Fruit fly (Drosophila melanogaster) whole organism, embryonic: ENCODE measurements around the gene BCAS2.
A peak's percentile ranks its signal among the peaks of the same experiment; 100 is the strongest.

Experiments
- ATbp ChIP-seq: fragments of 200-800 bp; sonication (Bioruptor generic); optimal IDR thresholded peaks from 2 replicates; lab custom pipeline; 2017; ENCODE audit warnings: missing biosample characterization, mild to moderate bottlenecking, missing genetic modification characterization, missing genetic modification reagents
- Asciz ChIP-seq: fragments of 200-800 bp; sonication (Bioruptor generic); optimal IDR thresholded peaks from 2 replicates; lab custom pipeline; 2017; ENCODE audit warnings: missing biosample characterization, mild to moderate bottlenecking, missing genetic modification characterization, missing genetic modification reagents
- CG10543 ChIP-seq: fragments of 200-800 bp; sonication (Bioruptor generic); optimal IDR thresholded peaks from 3 replicates; lab custom pipeline; 2017; ENCODE audit warnings: missing biosample characterization, mild to moderate bottlenecking, missing genetic modification characterization, moderate library complexity
- CG10654 ChIP-seq: fragments of 200-800 bp; sonication (Bioruptor generic); optimal IDR thresholded peaks from 2 replicates; lab custom pipeline; 2016; ENCODE audit warnings: missing biosample characterization, missing genetic modification characterization
- CG12219 ChIP-seq: fragments of 200-800 bp; sonication (Bioruptor generic); optimal IDR thresholded peaks from 3 replicates; lab custom pipeline; 2018; ENCODE audit warnings: missing biosample characterization, mild to moderate bottlenecking, missing genetic modification characterization
- CG1233 ChIP-seq: fragments of 200-800 bp; sonication (Bioruptor generic); optimal IDR thresholded peaks from 4 replicates; lab custom pipeline; 2018; ENCODE audit warnings: missing biosample characterization, mild to moderate bottlenecking, missing genetic modification characterization
- CG13296 ChIP-seq: fragments of 200-800 bp; sonication (Bioruptor generic); optimal IDR thresholded peaks from 3 replicates; lab custom pipeline; 2018; ENCODE audit warnings: missing biosample characterization, mild to moderate bottlenecking, missing genetic modification characterization
- CG13424 ChIP-seq: fragments of 200-800 bp; sonication (Bioruptor generic); optimal IDR thresholded peaks from 2 replicates; lab custom pipeline; 2019; ENCODE audit warnings: missing biosample characterization, mild to moderate bottlenecking, missing genetic modification characterization, moderate library complexity
- CG1529 ChIP-seq: fragments of 200-800 bp; sonication (Bioruptor generic); optimal IDR thresholded peaks from 3 replicates; lab custom pipeline; 2018; ENCODE audit warnings: missing biosample characterization, missing genetic modification characterization
- CG15479 ChIP-seq: fragments of 200-800 bp; sonication (Bioruptor generic); optimal IDR thresholded peaks from 3 replicates; lab custom pipeline; 2019; ENCODE audit warnings: missing biosample characterization, mild to moderate bottlenecking, missing genetic modification characterization, moderate library complexity
- CG15601 ChIP-seq: fragments of 200-800 bp; sonication (Bioruptor generic); optimal IDR thresholded peaks from 3 replicates; lab custom pipeline; 2019; ENCODE audit warnings: missing biosample characterization, mild to moderate bottlenecking, missing genetic modification characterization, moderate library complexity
- CG16815 ChIP-seq: fragments of 200-800 bp; sonication (Bioruptor generic); optimal IDR thresholded peaks from 3 replicates; lab custom pipeline; 2017; ENCODE audit warnings: missing biosample characterization, mild to moderate bottlenecking, missing genetic modification characterization
- CG18262 ChIP-seq: fragments of 200-800 bp; optimal IDR thresholded peaks from 3 replicates; lab custom pipeline; 2019; ENCODE audit warnings: missing biosample characterization, mild to moderate bottlenecking, missing genetic modification characterization, moderate library complexity
- CG2202 ChIP-seq: fragments of 200-800 bp; sonication (Bioruptor generic); optimal IDR thresholded peaks from 2 replicates; lab custom pipeline; 2018; ENCODE audit warnings: missing biosample characterization, mild to moderate bottlenecking, missing genetic modification characterization
- CG31441 ChIP-seq: fragments of 200-800 bp; sonication (Bioruptor generic); IDR thresholded peaks from 2 replicates; pipeline ENCODE4 v1.3.6; 2022; ENCODE audit warnings: missing biosample characterization, missing genetic modification characterization
- CG33557 ChIP-seq: fragments of 200-800 bp; sonication (Bioruptor generic); optimal IDR thresholded peaks from 2 replicates; lab custom pipeline; 2019; ENCODE audit warnings: missing biosample characterization, mild to moderate bottlenecking, missing genetic modification characterization, moderate library complexity
- CG6813 ChIP-seq: fragments of 200-800 bp; sonication (Bioruptor generic); optimal IDR thresholded peaks from 2 replicates; lab custom pipeline; 2017; ENCODE audit warnings: missing biosample characterization, missing genetic modification characterization, mild to moderate bottlenecking, moderate library complexity, missing genetic modification reagents
- CG8290 ChIP-seq, 3 experiments: fragments of 200-800 bp; sonication (Bioruptor generic); optimal IDR thresholded peaks; 2 replicates each; lab custom pipeline; 2016 to 2019; ENCODE audit warnings: missing biosample characterization in 3 of 3, missing genetic modification characterization in 3 of 3, mild to moderate bottlenecking in 2 of 3, moderate library complexity in 1 of 3
- CoRest ChIP-seq: fragments of 200-800 bp; sonication (Bioruptor generic); optimal IDR thresholded peaks from 3 replicates; lab custom pipeline; 2018; ENCODE audit warnings: missing biosample characterization, mild to moderate bottlenecking, missing genetic modification characterization, moderate library complexity
- Dbx ChIP-seq: fragments of 200-800 bp; sonication (Bioruptor generic); IDR thresholded peaks from 3 replicates; pipeline ENCODE4 v1.3.6; 2022; ENCODE audit warnings: missing biosample characterization, missing genetic modification characterization
- E2f2 ChIP-seq: fragments of 200-800 bp; sonication (Bioruptor generic); IDR thresholded peaks from 2 replicates; pipeline ENCODE4 v1.3.6; 2022; ENCODE audit warnings: missing biosample characterization, missing genetic modification characterization
- Fer1 ChIP-seq: fragments of 200-800 bp; sonication (Bioruptor generic); optimal IDR thresholded peaks from 2 replicates; lab custom pipeline; 2017; ENCODE audit warnings: missing biosample characterization, mild to moderate bottlenecking, missing genetic modification characterization
- GATAe ChIP-seq: fragments of 200-800 bp; sonication (Bioruptor generic); conservative IDR thresholded peaks from 2 replicates; pipeline ENCODE4 v1.3.6; 2022; ENCODE audit warnings: missing biosample characterization, missing genetic modification characterization
- HLH3B ChIP-seq: fragments of 200-800 bp; sonication (Bioruptor generic); IDR thresholded peaks from 2 replicates; pipeline ENCODE4 v1.3.6; 2022; ENCODE audit warnings: missing biosample characterization, missing genetic modification characterization
- Hey ChIP-seq: fragments of 200-800 bp; sonication (Bioruptor generic); optimal IDR thresholded peaks from 3 replicates; lab custom pipeline; 2018; ENCODE audit warnings: missing biosample characterization, mild to moderate bottlenecking, missing genetic modification characterization
- HmgZ ChIP-seq: fragments of 200-800 bp; sonication (Bioruptor generic); optimal IDR thresholded peaks from 2 replicates; lab custom pipeline; 2018; ENCODE audit warnings: missing biosample characterization, mild to moderate bottlenecking, missing genetic modification characterization
- Med ChIP-seq: fragments of 200-800 bp; sonication (Bioruptor generic); peaks from one replicate; lab custom pipeline; 2016; ENCODE audit warnings: missing biosample characterization, missing genetic modification characterization, mild to moderate bottlenecking, inconsistent platforms, moderate library complexity
- PHDP ChIP-seq: fragments of 200-800 bp; sonication (Bioruptor generic); optimal IDR thresholded peaks from 3 replicates; lab custom pipeline; 2018; ENCODE audit warnings: missing biosample characterization, mild to moderate bottlenecking, missing genetic modification characterization, moderate library complexity
- Ptx1 ChIP-seq: fragments of 200-800 bp; sonication (Bioruptor generic); IDR thresholded peaks from 2 replicates; pipeline ENCODE4 v1.3.6; 2022; ENCODE audit warnings: missing biosample characterization, missing genetic modification characterization
- ara ChIP-seq: fragments of 200-800 bp; sonication (Bioruptor generic); IDR thresholded peaks from 2 replicates; pipeline ENCODE4 v1.3.6; 2022; ENCODE audit warnings: missing biosample characterization, missing genetic modification characterization
- bsh ChIP-seq, 2 experiments: fragments of 200-800 bp; sonication (Bioruptor generic); optimal IDR thresholded peaks; 2 replicates each; lab custom pipeline; 2017 to 2018; ENCODE audit warnings: mild to moderate bottlenecking in 2 of 2, missing biosample characterization in 2 of 2, missing genetic modification characterization in 2 of 2, moderate library complexity in 1 of 2
- cwo ChIP-seq: fragments of 200-800 bp; sonication (Bioruptor generic); optimal IDR thresholded peaks from 3 replicates; lab custom pipeline; 2017; ENCODE audit warnings: missing biosample characterization, missing genetic modification characterization, mild to moderate bottlenecking, moderate library complexity, missing genetic modification reagents
- exex ChIP-seq: fragments of 200-800 bp; sonication (Bioruptor generic); optimal IDR thresholded peaks from 4 replicates; lab custom pipeline; 2018; ENCODE audit warnings: missing biosample characterization, mild to moderate bottlenecking, missing genetic modification characterization, moderate library complexity
- gem ChIP-seq: fragments of 200-800 bp; sonication (Bioruptor generic); optimal IDR thresholded peaks from 2 replicates; lab custom pipeline; 2019; ENCODE audit warnings: missing biosample characterization, mild to moderate bottlenecking, missing genetic modification characterization, moderate library complexity
- ken ChIP-seq: fragments of 200-800 bp; sonication (Bioruptor generic); IDR thresholded peaks from 3 replicates; pipeline ENCODE4 v1.3.6; 2022; ENCODE audit warnings: missing biosample characterization, missing genetic modification characterization
- kni ChIP-seq: fragments of 200-800 bp; sonication (Bioruptor generic); optimal IDR thresholded peaks from 3 replicates; lab custom pipeline; 2017; ENCODE audit warnings: mild to moderate bottlenecking, missing biosample characterization, missing genetic modification reagents, missing genetic modification characterization
- maf-S ChIP-seq: fragments of 200-800 bp; sonication (Bioruptor generic); optimal IDR thresholded peaks from 2 replicates; lab custom pipeline; 2016; ENCODE audit warnings: missing biosample characterization, missing genetic modification characterization
- nerfin-1 ChIP-seq: fragments of 200-800 bp; sonication (Bioruptor generic); optimal IDR thresholded peaks from 3 replicates; lab custom pipeline; 2019; ENCODE audit warnings: missing biosample characterization, mild to moderate bottlenecking, missing genetic modification characterization, moderate library complexity
- odd ChIP-seq: fragments of 200-800 bp; sonication (Bioruptor generic); optimal IDR thresholded peaks from 2 replicates; lab custom pipeline; 2017; ENCODE audit warnings: missing biosample characterization, mild to moderate bottlenecking, missing genetic modification characterization
- onecut ChIP-seq: fragments of 200-800 bp; sonication (Bioruptor generic); IDR thresholded peaks from 2 replicates; pipeline ENCODE4 v1.3.6; 2022; ENCODE audit warnings: missing biosample characterization, missing genetic modification characterization
- sd ChIP-seq: fragments of 200-800 bp; sonication (Bioruptor generic); optimal IDR thresholded peaks from 3 replicates; lab custom pipeline; 2018; ENCODE audit warnings: missing biosample characterization, mild to moderate bottlenecking, missing genetic modification characterization, moderate library complexity
- sim ChIP-seq: fragments of 200-800 bp; sonication (Bioruptor generic); IDR thresholded peaks from 2 replicates; pipeline ENCODE4 v1.3.6; 2022; ENCODE audit warnings: missing biosample characterization, missing genetic modification characterization
- slou ChIP-seq: fragments of 200-800 bp; sonication (Bioruptor generic); optimal IDR thresholded peaks from 3 replicates; lab custom pipeline; 2016; ENCODE audit warnings: missing biosample characterization, missing genetic modification characterization
- slp2 ChIP-seq: fragments of 200-800 bp; sonication (Bioruptor generic); optimal IDR thresholded peaks from 2 replicates; lab custom pipeline; 2016; ENCODE audit warnings: missing biosample characterization, missing genetic modification characterization
- sr ChIP-seq: fragments of 200-800 bp; sonication (Bioruptor generic); IDR thresholded peaks from 3 replicates; pipeline ENCODE4 v1.3.6; 2022; ENCODE audit warnings: missing biosample characterization, missing genetic modification characterization
- unpg ChIP-seq: fragments of 200-800 bp; sonication (Bioruptor generic); optimal IDR thresholded peaks from 3 replicates; lab custom pipeline; 2018; ENCODE audit warnings: missing biosample characterization, mild to moderate bottlenecking, missing genetic modification characterization, moderate library complexity
- wek ChIP-seq: fragments of 200-800 bp; sonication (Bioruptor generic); optimal IDR thresholded peaks from 3 replicates; lab custom pipeline; 2018; ENCODE audit warnings: missing biosample characterization, mild to moderate bottlenecking, missing genetic modification characterization, moderate library complexity
- z ChIP-seq: fragments of 200-800 bp; sonication (Bioruptor generic); IDR thresholded peaks from 3 replicates; pipeline ENCODE4 v1.3.6; 2022; ENCODE audit warnings: missing biosample characterization, missing genetic modification characterization

Gene BCAS2

DNA sequence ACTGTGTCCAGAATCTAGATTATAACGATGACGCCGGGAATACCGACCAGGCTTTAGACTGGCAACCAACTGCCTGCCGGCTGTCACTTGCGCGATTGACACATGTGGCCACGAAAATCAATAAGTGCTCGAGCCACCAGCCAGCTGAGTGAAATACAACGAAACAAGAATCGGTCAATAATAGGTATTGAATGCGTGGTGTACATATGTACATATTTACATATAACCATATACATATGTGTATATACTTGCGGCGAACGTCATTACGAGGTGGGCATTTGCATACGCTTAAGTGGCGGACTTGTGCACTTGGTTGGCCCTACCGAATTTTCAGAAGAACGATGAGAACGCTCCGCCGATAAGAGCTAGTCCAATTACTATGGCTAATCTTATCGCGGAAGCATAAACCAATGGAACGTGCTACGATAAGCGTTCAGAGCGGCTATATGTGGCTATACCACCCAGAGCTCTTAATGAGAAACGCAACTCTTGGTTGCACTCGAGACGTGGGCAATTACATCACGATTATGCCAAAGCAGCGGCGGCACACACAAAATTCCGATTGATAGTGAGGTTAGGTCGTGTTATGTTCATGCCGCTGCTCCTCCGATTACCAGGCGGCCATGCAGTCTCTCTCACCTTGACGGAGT lies 24.5 kb upstream of the BCAS2 start (continued):
- TF ChIP-seq CG12219 (GFP tag; lab: Kevin White, UChicago), result peak; percentile 1
- TF ChIP-seq slp2, result no peak
- TF ChIP-seq ATbp (GFP tag; lab: Kevin White, UChicago), result peak; percentile 71
- TF ChIP-seq ara (GFP tag; lab: Robert Waterston, UW), result 0 out of 2 replicates have a peak, but pooled peaks have one; percentile 38
- TF ChIP-seq CG8290 (GFP tag; optimal IDR thresholded peaks at IDR 0.05; lab: Kevin White, UChicago), result no peak
- peak; percentile 35 to 44 for TF ChIP-seq CG8290 (tag; optimal IDR thresholded peaks at IDR 0.05; lab: Kevin White, UChicago)
- peak; percentile 41 for TF ChIP-seq PHDP (tag; lab: Kevin White, UChicago)
- TF ChIP-seq CG6813 (GFP tag; lab: Kevin White, UChicago), result peak; percentile 43
- peak; percentile 77 for TF ChIP-seq CG15601
- peak; percentile 8 for TF ChIP-seq unpg (GFP tag; lab: Kevin White, UChicago)
- TF ChIP-seq Ptx1 (GFP tag; lab: Robert Waterston, UW), result no peak
- no peak for TF ChIP-seq CG16815 (GFP tag; lab: Kevin White, UChicago)
- TF ChIP-seq cwo (GFP tag; lab: Kevin White, UChicago), result peak; percentile 82
- TF ChIP-seq CG13296, result peak; percentile 44
- TF ChIP-seq Dbx (GFP tag; lab: Robert Waterston, UW), result no peak
- TF ChIP-seq CG18262 (tag; lab: Kevin White, UChicago), result no peak
- TF ChIP-seq maf-S (GFP tag; lab: Kevin White, UChicago), result no peak
- TF ChIP-seq CG13424 (tag; lab: Kevin White, UChicago), result peak; percentile 2
- peak; percentile 1 for TF ChIP-seq CoRest
- peak in 1 of 2 experiments; percentile 46 for TF ChIP-seq bsh (GFP tag; optimal IDR thresholded peaks at IDR 0.05; lab: Kevin White, UChicago)
- TF ChIP-seq slou, result no peak
- peak; percentile 77 for TF ChIP-seq CG33557 (GFP tag; lab: Kevin White, UChicago)
- peak; percentile 35 for TF ChIP-seq nerfin-1 (tag; lab: Kevin White, UChicago)
- TF ChIP-seq onecut (GFP tag; lab: Robert Waterston, UW), result peak; percentile 62
- TF ChIP-seq kni (GFP tag; lab: Kevin White, UChicago), result peak; percentile 81
- no peak for TF ChIP-seq sr (GFP tag; lab: Robert Waterston, UW)
- peak; percentile 34 for TF ChIP-seq odd (GFP tag; lab: Kevin White, UChicago)
- TF ChIP-seq Asciz (GFP tag; lab: Kevin White, UChicago), result peak; percentile 29
- peak; percentile 16 for TF ChIP-seq gem (tag; lab: Kevin White, UChicago)
- peak; percentile 51 for TF ChIP-seq CG10543 (GFP tag; lab: Kevin White, UChicago)
- TF ChIP-seq HmgZ (tag; lab: Kevin White, UChicago), result no peak
- 0 out of 2 replicates have a peak, but pooled peaks have one; percentile 11 for TF ChIP-seq HLH3B
- no peak for TF ChIP-seq CG10654
- TF ChIP-seq E2f2 (GFP tag; lab: Robert Waterston, UW), result peak; percentile 11; the same call in 1 of the 2 replicates
- TF ChIP-seq ken (GFP tag; lab: Robert Waterston, UW), result no peak
- 0 out of 2 replicates have a peak, but pooled peaks have one; percentile 12 for TF ChIP-seq CG31441
- TF ChIP-seq sd (tag; lab: Kevin White, UChicago), result peak; percentile 67
- TF ChIP-seq wek (GFP tag; lab: Kevin White, UChicago), result peak; percentile 57
- peak; percentile 31 for TF ChIP-seq Fer1 (GFP tag; lab: Kevin White, UChicago)
- TF ChIP-seq z, result no peak
- no peak for TF ChIP-seq sim (GFP tag; lab: Robert Waterston, UW)
- TF ChIP-seq CG2202, result peak; percentile 32
- TF ChIP-seq Med (GFP tag; lab: Kevin White, UChicago), result peak; percentile 36
- peak; percentile 7 for TF ChIP-seq CG1233
- TF ChIP-seq CG15479 (GFP tag; lab: Kevin White, UChicago), result peak; percentile 55
- TF ChIP-seq GATAe (GFP tag; lab: Robert Waterston, UW), result peak; percentile 71
- TF ChIP-seq exex (tag; lab: Kevin White, UChicago), result peak; percentile 88
- peak; percentile 73 for TF ChIP-seq Hey (tag; lab: Kevin White, UChicago)
- TF ChIP-seq CG1529 (GFP tag; lab: Kevin White, UChicago), result peak; percentile 46
